Worm (Caenorhabditis elegans) whole organism, midembryonic: ENCODE results near the gene trp-1.

Experiments used
- T22C8.4 ChIP-seq: fragments of 200-800 bp; sonication (Bioruptor generic); IDR thresholded peaks from 2 replicates; pipeline ENCODE4 v1.3.6; 2022; ENCODE audit warnings: missing genetic modification characterization, missing compliant biosample characterization
- cog-1 ChIP-seq: sonication (generic microtip); optimal IDR thresholded peaks from 2 replicates; lab custom pipeline; 2016; ENCODE audit warnings: missing genetic modification characterization, missing compliant biosample characterization
- flt-1 ChIP-seq: fragments of 200-800 bp; sonication (Bioruptor generic); IDR thresholded peaks from 2 replicates; pipeline ENCODE4 v1.3.6; 2022; ENCODE audit warnings: missing genetic modification characterization, missing compliant biosample characterization
- klf-2 ChIP-seq: fragments of 200-800 bp; sonication (Bioruptor generic); conservative IDR thresholded peaks from 2 replicates; pipeline ENCODE4 v1.3.6; 2022; ENCODE audit warnings: missing genetic modification reagents, missing genetic modification characterization, missing compliant biosample characterization
- med-1 ChIP-seq: sonication (generic microtip); optimal IDR thresholded peaks from 2 replicates; lab custom pipeline; 2017; ENCODE audit warnings: missing genetic modification characterization, mild to moderate bottlenecking, missing compliant biosample characterization, antibody characterized with exemption, missing genetic modification reagents; ENCODE audit not compliant: insufficient read depth
- ref-1 ChIP-seq: fragments of 200-800 bp; sonication (Bioruptor generic); conservative IDR thresholded peaks from 2 replicates; pipeline ENCODE4 v1.3.6; 2022; ENCODE audit warnings: missing genetic modification reagents, missing genetic modification characterization, missing compliant biosample characterization
- tab-1 ChIP-seq: fragments of 200-800 bp; sonication (Bioruptor generic); IDR thresholded peaks from 2 replicates; pipeline ENCODE4 v1.3.6; 2022; ENCODE audit warnings: missing genetic modification characterization, missing compliant biosample characterization
- ztf-23 ChIP-seq: fragments of 200-800 bp; sonication (Bioruptor generic); IDR thresholded peaks from 2 replicates; pipeline ENCODE4 v1.3.6; 2022; ENCODE audit warnings: missing genetic modification reagents, missing genetic modification characterization, missing compliant biosample characterization
- ztf-29 ChIP-seq: fragments of 200-800 bp; sonication (Bioruptor generic); IDR thresholded peaks from 2 replicates; pipeline ENCODE4 v1.3.6; 2022; ENCODE audit warnings: missing genetic modification reagents, missing genetic modification characterization, missing compliant biosample characterization

The trp-1 gene

ce11 chrIII:8512279-8512942 is 22.5 kb upstream of the trp-1 start:
- TF ChIP-seq ztf-29 (no peak), ref-1 (GFP tag; lab: Robert Waterston, UW) (no peak), med-1 (GFP tag; lab: Kevin White, UChicago) (no peak), T22C8.4 (GFP tag; lab: Robert Waterston, UW) (no peak), cog-1 (tag; lab: Kevin White, UChicago) (no peak), tab-1 (GFP tag; lab: Robert Waterston, UW) (no peak), klf-2 (GFP tag; lab: Robert Waterston, UW) (no peak), flt-1 (GFP tag; lab: Robert Waterston, UW) (no peak), ztf-23 (GFP tag; lab: Robert Waterston, UW) (no peak)

DNA sequence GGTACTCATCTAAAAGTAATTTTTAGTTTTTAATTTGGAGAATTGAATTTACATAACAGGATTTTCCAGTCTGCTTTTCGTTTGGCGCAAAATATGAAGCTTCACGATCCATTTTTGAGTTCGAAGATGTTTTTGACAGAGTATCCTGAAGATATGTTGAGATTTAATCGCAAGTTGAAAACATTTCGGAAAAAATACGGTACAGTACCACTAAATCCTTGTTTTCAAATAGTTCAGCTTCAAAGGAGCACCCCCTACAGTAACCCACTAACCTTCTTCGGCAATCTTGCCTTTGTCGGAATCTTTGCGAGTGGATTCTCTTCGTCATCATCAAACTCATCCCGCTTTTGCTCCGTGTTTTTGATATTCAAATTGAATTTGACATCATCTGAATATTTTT is 15.9 kb upstream of the trp-1 start:
- TF ChIP-seq cog-1 (tag; lab: Kevin White, UChicago), result no peak
- no peak for TF ChIP-seq klf-2 (GFP tag; lab: Robert Waterston, UW)
- TF ChIP-seq ztf-23 (GFP tag; lab: Robert Waterston, UW), result no peak

ce11 chrIII:8519886-8520285 is 15.0 kb upstream of the trp-1 start, which contains the start of gene ZC21.8:
ZC21.8 (minus strand) TSS chrIII:8519986.
- TF ChIP-seq cog-1 (tag; lab: Kevin White, UChicago) (no peak), klf-2 (GFP tag; lab: Robert Waterston, UW) (no peak), flt-1 (GFP tag; lab: Robert Waterston, UW) (no peak), T22C8.4 (GFP tag; lab: Robert Waterston, UW) (no peak), ztf-23 (GFP tag; lab: Robert Waterston, UW) (no peak), ref-1 (GFP tag; lab: Robert Waterston, UW) (no peak), tab-1 (GFP tag; lab: Robert Waterston, UW) (no peak), ztf-29 (no peak), med-1 (GFP tag; lab: Kevin White, UChicago) (no peak)

DNA sequence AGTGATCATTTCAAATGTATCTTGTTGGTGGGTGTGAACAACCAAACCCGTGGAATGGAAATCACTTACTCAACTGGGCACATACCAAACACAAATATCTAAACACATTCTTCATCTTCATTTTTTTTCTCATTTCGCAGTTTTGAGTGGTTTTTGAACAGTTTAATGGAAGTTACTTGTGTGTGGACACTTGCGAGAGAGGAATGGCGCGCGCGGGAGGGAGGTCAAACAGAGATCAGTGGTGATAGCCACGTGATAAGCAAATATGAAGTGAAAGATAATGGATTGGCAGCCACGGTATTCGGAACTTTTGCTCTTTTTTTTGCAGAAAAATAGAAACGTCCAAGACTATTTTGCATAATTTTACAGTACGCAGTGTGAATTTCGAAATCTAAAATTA is 14.3 kb upstream of the trp-1 start:
- TF ChIP-seq ztf-29 (no peak), T22C8.4 (GFP tag; lab: Robert Waterston, UW) (no peak), ztf-23 (GFP tag; lab: Robert Waterston, UW) (no peak), flt-1 (GFP tag; lab: Robert Waterston, UW) (no peak), med-1 (GFP tag; lab: Kevin White, UChicago) (no peak), klf-2 (GFP tag; lab: Robert Waterston, UW) (no peak), cog-1 (tag; lab: Kevin White, UChicago) (no peak), tab-1 (GFP tag; lab: Robert Waterston, UW) (no peak)

ce11 chrIII:8521654-8522392 is 13.1 kb upstream of the trp-1 start:
- TF ChIP-seq tab-1 (GFP tag; lab: Robert Waterston, UW), result no peak
- no peak for TF ChIP-seq ref-1 (GFP tag; lab: Robert Waterston, UW)
- no peak for TF ChIP-seq med-1 (GFP tag; lab: Kevin White, UChicago)
- no peak for TF ChIP-seq ztf-29
- TF ChIP-seq cog-1 (tag; lab: Kevin White, UChicago), result no peak

- TF ChIP-seq ref-1 (GFP tag; lab: Robert Waterston, UW) (no peak), med-1 (GFP tag; lab: Kevin White, UChicago) (no peak), T22C8.4 (GFP tag; lab: Robert Waterston, UW) (no peak), cog-1 (tag; lab: Kevin White, UChicago) (no peak), ztf-29 (no peak), ztf-23 (GFP tag; lab: Robert Waterston, UW) (no peak), flt-1 (GFP tag; lab: Robert Waterston, UW) (no peak), klf-2 (GFP tag; lab: Robert Waterston, UW) (no peak), tab-1 (GFP tag; lab: Robert Waterston, UW) (no peak)
Measured at ce11 chrIII:8524773-8525172, 10.2 kb upstream of the trp-1 start, which contains the start of gene idpp-15. idpp-15 (plus strand) TSS chrIII:8525073.

ce11 chrIII:8529002-8529401 is 5.9 kb upstream of the trp-1 start:
- TF ChIP-seq klf-2 (GFP tag; lab: Robert Waterston, UW) (0 out of 2 replicates have a peak, but pooled peaks have one; percentile 48), T22C8.4 (GFP tag; lab: Robert Waterston, UW) (no peak), tab-1 (GFP tag; lab: Robert Waterston, UW) (0 out of 2 replicates have a peak, but pooled peaks have one; percentile 46), ztf-23 (GFP tag; lab: Robert Waterston, UW) (no peak), ztf-29 (no peak)

- no peak for TF ChIP-seq flt-1 (GFP tag; lab: Robert Waterston, UW)
- no peak for TF ChIP-seq ztf-29
- no peak for TF ChIP-seq tab-1 (GFP tag; lab: Robert Waterston, UW)
- no peak for TF ChIP-seq cog-1 (tag; lab: Kevin White, UChicago)
- TF ChIP-seq klf-2 (GFP tag; lab: Robert Waterston, UW), result no peak
Measured at ce11 chrIII:8529772-8530171, 5.2 kb upstream of the trp-1 start, which contains the start of gene ZC21.10. ZC21.10 (plus strand) TSS chrIII:8530072.

DNA sequence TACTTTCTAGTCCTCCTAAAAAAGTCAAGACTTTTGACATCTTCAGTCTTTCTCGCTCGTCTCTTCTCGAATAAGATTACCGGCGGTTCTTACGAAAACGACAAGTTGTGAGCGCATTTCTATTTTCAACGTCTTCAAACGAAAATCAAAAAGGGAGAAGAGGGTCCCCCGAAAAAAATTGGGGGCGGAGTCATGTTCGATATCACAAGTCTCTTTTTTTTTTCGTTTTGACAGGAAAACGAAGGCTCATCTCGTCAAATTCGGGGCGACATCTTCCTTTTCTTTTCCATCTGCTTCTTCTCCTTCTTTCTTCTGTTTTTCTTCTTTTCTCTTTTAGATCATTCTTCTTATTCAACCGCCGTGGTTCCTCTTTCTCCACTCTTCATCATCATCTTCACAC is 1.0 kb upstream of the trp-1 start:
- TF ChIP-seq med-1 (GFP tag; lab: Kevin White, UChicago) (no peak), flt-1 (GFP tag; lab: Robert Waterston, UW) (no peak), ref-1 (GFP tag; lab: Robert Waterston, UW) (no peak), T22C8.4 (GFP tag; lab: Robert Waterston, UW) (no peak), cog-1 (tag; lab: Kevin White, UChicago) (no peak), ztf-29 (no peak), tab-1 (GFP tag; lab: Robert Waterston, UW) (no peak)
